Worm (Caenorhabditis elegans) whole organism, L3 larva: ENCODE results near the gene Y57G11B.2.

Experiments
- R02D3.7 ChIP-seq: fragments of 150-350 bp; optimal IDR thresholded peaks from 2 replicates; lab custom pipeline; 2014; ENCODE audit warnings: missing biosample characterization, missing genetic modification characterization
- ZK546.5 ChIP-seq: sonication (generic microtip); optimal IDR thresholded peaks from 2 replicates; lab custom pipeline; 2017; ENCODE audit warnings: missing biosample characterization, missing genetic modification characterization
- ceh-28 ChIP-seq: fragments of 150-350 bp; optimal IDR thresholded peaks from 2 replicates; lab custom pipeline; 2014; ENCODE audit warnings: missing biosample characterization, missing genetic modification reagents, missing genetic modification characterization
- egl-27 ChIP-seq: sonication (generic microtip); optimal IDR thresholded peaks from 4 replicates; lab custom pipeline; 2017; ENCODE audit warnings: missing biosample characterization, missing genetic modification reagents, missing genetic modification characterization
- egl-5 ChIP-seq: fragments of 150-350 bp; optimal IDR thresholded peaks from 2 replicates; lab custom pipeline; 2017; ENCODE audit warnings: missing biosample characterization, missing genetic modification reagents, missing genetic modification characterization, inconsistent platforms
- fkh-2 ChIP-seq: fragments of 150-350 bp; optimal IDR thresholded peaks from 2 replicates; lab custom pipeline; 2014; ENCODE audit warnings: missing biosample characterization, missing genetic modification reagents, missing genetic modification characterization
- lin-39 ChIP-seq: fragments of 150-350 bp; optimal IDR thresholded peaks from 2 replicates; lab custom pipeline; 2018; ENCODE audit warnings: missing biosample characterization, missing genetic modification reagents, missing genetic modification characterization
- mml-1 ChIP-seq: fragments of 150-350 bp; sonication (generic microtip); optimal IDR thresholded peaks from 3 replicates; lab custom pipeline; 2014; ENCODE audit warnings: missing biosample characterization, missing genetic modification characterization
- nhr-11 ChIP-seq: fragments of 150-350 bp; optimal IDR thresholded peaks from 2 replicates; lab custom pipeline; 2014; ENCODE audit warnings: missing biosample characterization, missing genetic modification characterization
- nhr-25 ChIP-seq: sonication (generic microtip); optimal IDR thresholded peaks from 2 replicates; lab custom pipeline; 2017; ENCODE audit warnings: missing biosample characterization, missing genetic modification characterization
- nhr-28 ChIP-seq: fragments of 150-350 bp; optimal IDR thresholded peaks from 2 replicates; lab custom pipeline; 2014; ENCODE audit warnings: missing biosample characterization, missing genetic modification characterization
- pqm-1 ChIP-seq: fragments of 150-350 bp; optimal IDR thresholded peaks from 2 replicates; lab custom pipeline; 2017; ENCODE audit warnings: missing biosample characterization, missing genetic modification characterization, inconsistent platforms
- sea-2 ChIP-seq: fragments of 150-350 bp; sonication (generic microtip); optimal IDR thresholded peaks from 4 replicates; lab custom pipeline; 2014; ENCODE audit warnings: missing biosample characterization, missing genetic modification reagents, missing genetic modification characterization
- skn-1 ChIP-seq: fragments of 150-350 bp; optimal IDR thresholded peaks from 2 replicates; lab custom pipeline; 2014; ENCODE audit warnings: missing biosample characterization, missing genetic modification characterization
- tbx-2 ChIP-seq: sonication (generic microtip); optimal IDR thresholded peaks from 2 replicates; lab custom pipeline; 2016; ENCODE audit warnings: mild to moderate bottlenecking, missing genetic modification characterization, missing compliant biosample characterization

Gene Y57G11B.2

ce11 chrIV:14614176-14614740 lies 49.1 kb downstream of the Y57G11B.2 start (continued):
- no peak for TF ChIP-seq sea-2 (GFP tag; lab: Kevin White, UChicago)
- TF ChIP-seq fkh-2 (tag; lab: Kevin White, UChicago) = no peak
- TF ChIP-seq mml-1 (tag; lab: Kevin White, UChicago) = no peak
- TF ChIP-seq nhr-28 = no peak
- TF ChIP-seq ceh-28 (tag; lab: Kevin White, UChicago) = no peak
- peak; percentile 23 for TF ChIP-seq tbx-2 (tag; lab: Kevin White, UChicago)
- no peak for TF ChIP-seq ZK546.5
- TF ChIP-seq nhr-25 (tag; lab: Kevin White, UChicago) = peak; percentile 65
- TF ChIP-seq skn-1 = no peak
- no peak for TF ChIP-seq egl-27 (tag; lab: Kevin White, UChicago)
- TF ChIP-seq, all 47 proteins: peak for 13

ce11 chrIV:14616303-14616702 lies 51.1 kb downstream of the Y57G11B.2 start, which contains the start of gene dmd-6:
dmd-6 (plus strand) TSS chrIV:14616603.
- no peak for TF ChIP-seq egl-5 (tag; lab: Kevin White, UChicago)
- no peak for TF ChIP-seq R02D3.7 (tag; lab: Kevin White, UChicago)
- no peak for TF ChIP-seq pqm-1 (tag; lab: Kevin White, UChicago)
- no peak for TF ChIP-seq lin-39 (tag; lab: Kevin White, UChicago)
- TF ChIP-seq nhr-28 = no peak
- TF ChIP-seq nhr-11 (tag; lab: Kevin White, UChicago) = no peak
